Worm (Caenorhabditis elegans): ENCODE data around the gene srv-3.

ce11 chrV:19667716-19668115 lies 41.0 kb downstream of the srv-3 start:
- no peak for TF ChIP-seq ces-1 (GFP tag; optimal IDR thresholded peaks at IDR 0.05)
- TF ChIP-seq snu-23 (GFP tag; optimal IDR thresholded peaks at IDR 0.05), result no peak
- no peak for TF ChIP-seq aly-2 (tag; optimal IDR thresholded peaks at IDR 0.05)
- no peak for TF ChIP-seq nhr-76 (tag; optimal IDR thresholded peaks at IDR 0.05)
- no peak for TF ChIP-seq unc-86 (tag; optimal IDR thresholded peaks at IDR 0.05)
- no peak for TF ChIP-seq ceh-82 (tag; optimal IDR thresholded peaks at IDR 0.05)
- TF ChIP-seq lin-39 (tag; optimal IDR thresholded peaks at IDR 0.05), result no peak
- no peak for TF ChIP-seq mep-1 (tag; optimal IDR thresholded peaks at IDR 0.05)
- no peak for TF ChIP-seq elt-3 (tag; optimal IDR thresholded peaks at IDR 0.05)
- no peak for TF ChIP-seq fkh-10 (GFP tag; optimal IDR thresholded peaks at IDR 0.05)
